Worm (Caenorhabditis elegans) whole organism, L4 larva: Measurements from ENCODE around the gene C01G10.10.

Experiments
- aly-2 ChIP-seq: sonication (generic microtip); optimal IDR thresholded peaks from 2 replicates; lab custom pipeline; 2018; ENCODE audit warnings: missing biosample characterization, missing genetic modification characterization
- ceh-62 ChIP-seq: sonication (generic microtip); optimal IDR thresholded peaks from 2 replicates; lab custom pipeline; 2017; ENCODE audit warnings: missing biosample characterization, missing genetic modification characterization
- lin-1 ChIP-seq: fragments of 200-800 bp; sonication (Bioruptor generic); IDR thresholded peaks from 2 replicates; pipeline ENCODE4 v1.3.6; 2022; ENCODE audit warnings: missing genetic modification reagents, missing genetic modification characterization, missing compliant biosample characterization
- lin-13 ChIP-seq: fragments of 150-350 bp; optimal IDR thresholded peaks from 2 replicates; lab custom pipeline; 2014; ENCODE audit warnings: missing biosample characterization, missing genetic modification reagents, missing genetic modification characterization
- mdl-1 ChIP-seq, 2 experiments: fragments of 150-350 bp in 1 of 2; sonication (generic microtip) in 1 of 2; optimal IDR thresholded peaks; 2 replicates each; lab custom pipeline; 2014 to 2017; ENCODE audit warnings: missing biosample characterization in 2 of 2, missing genetic modification characterization in 2 of 2
- mep-1 ChIP-seq: fragments of 150-350 bp; sonication (generic microtip); optimal IDR thresholded peaks from 3 replicates; lab custom pipeline; 2014; ENCODE audit warnings: missing biosample characterization, missing genetic modification characterization
- nhr-237 ChIP-seq: sonication (generic microtip); optimal IDR thresholded peaks from 2 replicates; lab custom pipeline; 2017; ENCODE audit warnings: missing biosample characterization, missing genetic modification characterization
- skn-1 ChIP-seq: fragments of 150-350 bp; optimal IDR thresholded peaks from 2 replicates; lab custom pipeline; 2014; ENCODE audit warnings: missing biosample characterization, missing genetic modification characterization
- unc-130 ChIP-seq: sonication (generic microtip); optimal IDR thresholded peaks from 2 replicates; lab custom pipeline; 2016; ENCODE audit warnings: missing genetic modification reagents, missing genetic modification characterization, missing compliant biosample characterization
- vab-7 ChIP-seq: fragments of 200-800 bp; sonication (Bioruptor generic); IDR thresholded peaks from 2 replicates; pipeline ENCODE4 v1.3.6; 2022; ENCODE audit warnings: missing genetic modification reagents, missing genetic modification characterization, missing compliant biosample characterization
- ztf-11 ChIP-seq: fragments of 150-350 bp; optimal IDR thresholded peaks from 2 replicates; lab custom pipeline; 2014; ENCODE audit warnings: missing biosample characterization, missing genetic modification characterization
- ztf-7 ChIP-seq: fragments of 150-350 bp; optimal IDR thresholded peaks from 2 replicates; lab custom pipeline; 2014; ENCODE audit warnings: missing biosample characterization, missing genetic modification characterization

- TF ChIP-seq unc-130 (no peak), ceh-62 (tag; lab: Kevin White, UChicago) (no peak), ztf-11 (tag; lab: Kevin White, UChicago) (no peak), aly-2 (tag; lab: Kevin White, UChicago) (no peak), lin-1 (GFP tag; lab: Robert Waterston, UW) (no peak), vab-7 (GFP tag; lab: Robert Waterston, UW) (no peak), nhr-237 (tag; lab: Kevin White, UChicago) (no peak), lin-13 (GFP tag; lab: Kevin White, UChicago) (no peak), mdl-1 (tag; optimal IDR thresholded peaks at IDR 0.05; lab: Kevin White, UChicago) (no peak), ztf-7 (tag; lab: Kevin White, UChicago) (no peak), skn-1 (tag; lab: Kevin White, UChicago) (no peak), mep-1 (tag; lab: Kevin White, UChicago) (no peak)
These were observed 45.2 kb upstream of the C01G10.10 start, which contains the start of gene srj-27 for ce11 chrV:15127413-15127812.
